Worm (Caenorhabditis elegans) whole organism, L1 larva: Measurements from ENCODE around the gene Y66H1A.8.

Source experiments
- fos-1 ChIP-seq: fragments of 150-350 bp; optimal IDR thresholded peaks from 2 replicates; lab custom pipeline; 2014; ENCODE audit warnings: missing biosample characterization, missing genetic modification characterization
- lir-3 ChIP-seq: sonication (generic microtip); optimal IDR thresholded peaks from 2 replicates; lab custom pipeline; 2016; ENCODE audit warnings: mild to moderate bottlenecking, missing genetic modification characterization, moderate library complexity, missing compliant biosample characterization; ENCODE audit not compliant: poor library complexity
- mdl-1 ChIP-seq, 2 experiments: fragments of 150-350 bp; optimal IDR thresholded peaks; 2 replicates each; lab custom pipeline; 2014 to 2017; ENCODE audit warnings: missing biosample characterization in 2 of 2, missing genetic modification characterization in 2 of 2, inconsistent platforms in 1 of 2
- unc-98 ChIP-seq: fragments of 200-800 bp; sonication (Bioruptor generic); IDR thresholded peaks from 2 replicates; pipeline ENCODE4 v1.3.6; 2022; ENCODE audit warnings: missing genetic modification characterization, missing compliant biosample characterization
- zag-1 ChIP-seq: fragments of 150-350 bp; optimal IDR thresholded peaks from 2 replicates; lab custom pipeline; 2014; ENCODE audit warnings: missing biosample characterization, missing genetic modification characterization
- ztf-11 ChIP-seq, 2 experiments: sonication (generic microtip); optimal IDR thresholded peaks; 2 replicates each; lab custom pipeline; 2016 to 2017; ENCODE audit warnings: missing genetic modification characterization in 2 of 2, missing biosample characterization in 1 of 2, missing compliant biosample characterization in 1 of 2

ce11 chrIV:428869-429268, 25.8 kb downstream of the Y66H1A.8 start, which contains the start of gene Y66H1A.5:
- TF ChIP-seq mdl-1 (tag; optimal IDR thresholded peaks at IDR 0.05; lab: Kevin White, UChicago) = no peak
- no peak for TF ChIP-seq ztf-11 (tag; optimal IDR thresholded peaks at IDR 0.05; lab: Kevin White, UChicago)
- no peak for TF ChIP-seq unc-98 (GFP tag; lab: Robert Waterston, UW)
- no peak for TF ChIP-seq lir-3
- TF ChIP-seq zag-1 (tag; lab: Kevin White, UChicago) = no peak
- TF ChIP-seq fos-1 (tag; lab: Kevin White, UChicago) = no peak
